Worm (Caenorhabditis elegans) whole organism, L4 larva: ENCODE results near the gene pros-1.

Source experiments
- lim-7 ChIP-seq: fragments of 200-800 bp; sonication (Bioruptor generic); IDR thresholded peaks from 2 replicates; pipeline ENCODE4 v1.3.6; 2022; ENCODE audit warnings: missing genetic modification characterization, missing compliant biosample characterization
- madf-5 ChIP-seq, 2 experiments: fragments of 200-800 bp; sonication (Bioruptor generic); IDR thresholded peaks; 2 replicates each; pipeline ENCODE4 v1.3.6; 2022; ENCODE audit warnings: missing compliant biosample characterization in 2 of 2, missing genetic modification characterization in 2 of 2
- nhr-42 ChIP-seq: fragments of 200-800 bp; sonication (Bioruptor generic); IDR thresholded peaks from 2 replicates; pipeline ENCODE4 v1.3.6; 2022; ENCODE audit warnings: missing genetic modification characterization, missing compliant biosample characterization
- php-3 ChIP-seq: fragments of 200-800 bp; sonication (Bioruptor generic); IDR thresholded peaks from 2 replicates; pipeline ENCODE4 v1.3.6; 2022; ENCODE audit warnings: missing genetic modification reagents, missing genetic modification characterization, missing compliant biosample characterization
- set-16 ChIP-seq: fragments of 200-800 bp; sonication (Bioruptor generic); IDR thresholded peaks from 2 replicates; pipeline ENCODE4 v1.3.6; 2022; ENCODE audit warnings: missing genetic modification reagents, missing genetic modification characterization, missing compliant biosample characterization

The pros-1 gene

ce11 chrIII:8115877-8116276, 48.8 kb downstream of the pros-1 start:
- 0 out of 2 replicates have a peak, but pooled peaks have one; percentile 36 for TF ChIP-seq lim-7 (GFP tag; lab: Robert Waterston, UW)
- no peak for TF ChIP-seq nhr-42 (GFP tag; lab: Robert Waterston, UW)
- TF ChIP-seq madf-5 (GFP tag; IDR thresholded peaks at IDR 0.05; lab: Robert Waterston, UW) = 0 out of 4 replicates have a peak, but pooled peaks of 1 of the 2 experiments have one; percentile 27
- TF ChIP-seq set-16 (GFP tag; lab: Robert Waterston, UW) = peak; percentile 59

ce11 chrIII:8117155-8117554, 50.1 kb downstream of the pros-1 start:
- TF ChIP-seq php-3 (GFP tag; lab: Robert Waterston, UW) (no peak), set-16 (GFP tag; lab: Robert Waterston, UW) (peak; percentile 83)
